Worm (Caenorhabditis elegans) whole organism, L4 larva: ENCODE data around the gene ham-2.
A peak's percentile ranks its signal among the peaks of the same experiment; 100 is the strongest.

Source experiments
- F10B5.3 ChIP-seq: sonication (generic microtip); optimal IDR thresholded peaks from 2 replicates; lab custom pipeline; 2016; ENCODE audit warnings: mild to moderate bottlenecking, missing genetic modification characterization, missing compliant biosample characterization
- F44E2.7 ChIP-seq: fragments of 200-800 bp; sonication (Bioruptor generic); IDR thresholded peaks from 2 replicates; pipeline ENCODE4 v2.1.2; 2022; ENCODE audit warnings: missing genetic modification characterization, missing compliant biosample characterization
- R02D3.7 ChIP-seq: fragments of 150-350 bp; sonication (generic microtip); optimal IDR thresholded peaks from 3 replicates; lab custom pipeline; 2014; ENCODE audit warnings: missing biosample characterization, missing genetic modification characterization
- T26A8.4 ChIP-seq: fragments of 200-800 bp; sonication (Bioruptor generic); IDR thresholded peaks from 2 replicates; pipeline ENCODE4 v1.3.6; 2022; ENCODE audit warnings: missing genetic modification characterization, missing compliant biosample characterization
- Y75B8A.6 ChIP-seq: fragments of 200-800 bp; sonication (Bioruptor generic); IDR thresholded peaks from 2 replicates; pipeline ENCODE4 v1.3.6; 2022; ENCODE audit warnings: missing genetic modification reagents, missing genetic modification characterization, missing compliant biosample characterization
- aha-1 ChIP-seq: fragments of 150-350 bp; peaks from one replicate; lab custom pipeline; 2014; ENCODE audit warnings: missing biosample characterization, missing genetic modification characterization
- aly-2 ChIP-seq: sonication (generic microtip); optimal IDR thresholded peaks from 2 replicates; lab custom pipeline; 2018; ENCODE audit warnings: missing biosample characterization, missing genetic modification characterization
- ama-1 ChIP-seq: fragments of 150-350 bp; optimal IDR thresholded peaks from 2 replicates; lab custom pipeline; 2014; ENCODE audit warnings: inconsistent platforms, mixed read lengths
- ceh-62 ChIP-seq: sonication (generic microtip); optimal IDR thresholded peaks from 2 replicates; lab custom pipeline; 2017; ENCODE audit warnings: missing biosample characterization, missing genetic modification characterization
- ctbp-1 ChIP-seq: fragments of 200-800 bp; sonication (Bioruptor generic); IDR thresholded peaks from 2 replicates; pipeline ENCODE4 v1.3.6; 2022; ENCODE audit warnings: missing genetic modification reagents, missing genetic modification characterization, missing compliant biosample characterization
- daf-12 ChIP-seq: fragments of 150-350 bp; optimal IDR thresholded peaks from 2 replicates; lab custom pipeline; 2014; ENCODE audit warnings: missing biosample characterization, missing genetic modification reagents, missing genetic modification characterization
- daf-16 ChIP-seq, 3 experiments: sonication (generic microtip); optimal IDR thresholded peaks; 2 replicates each; lab custom pipeline; 2016 to 2017; ENCODE audit warnings: missing genetic modification characterization in 3 of 3, missing genetic modification reagents in 3 of 3, mild to moderate bottlenecking in 2 of 3, missing compliant biosample characterization in 2 of 3, missing biosample characterization in 1 of 3, moderate library complexity in 1 of 3
- daf-8 ChIP-seq: fragments of 200-800 bp; sonication (Bioruptor generic); IDR thresholded peaks from 2 replicates; pipeline ENCODE4 v1.3.6; 2022; ENCODE audit warnings: missing genetic modification characterization, missing compliant biosample characterization
- dmd-6 ChIP-seq: fragments of 200-800 bp; sonication (Bioruptor generic); IDR thresholded peaks from 2 replicates; pipeline ENCODE4 v1.3.6; 2022; ENCODE audit warnings: missing genetic modification reagents, missing genetic modification characterization, missing compliant biosample characterization
- dve-1 ChIP-seq: sonication (generic microtip); optimal IDR thresholded peaks from 2 replicates; lab custom pipeline; 2017; ENCODE audit warnings: antibody characterized with exemption, mild to moderate bottlenecking, missing genetic modification characterization, missing compliant biosample characterization; ENCODE audit not compliant: insufficient read depth
- egl-27 ChIP-seq: sonication (generic microtip); optimal IDR thresholded peaks from 3 replicates; lab custom pipeline; 2017; ENCODE audit warnings: missing biosample characterization, missing genetic modification reagents, missing genetic modification characterization
- egl-43 ChIP-seq: fragments of 200-800 bp; sonication (Bioruptor generic); IDR thresholded peaks from 2 replicates; pipeline ENCODE4 v1.3.6; 2022; ENCODE audit warnings: missing genetic modification reagents, missing genetic modification characterization, missing compliant biosample characterization
- hmg-1.1 ChIP-seq: fragments of 200-800 bp; sonication (Bioruptor generic); IDR thresholded peaks from 2 replicates; pipeline ENCODE4 v1.3.6; 2022; ENCODE audit warnings: missing genetic modification reagents, missing genetic modification characterization, missing compliant biosample characterization
- lim-7 ChIP-seq: fragments of 200-800 bp; sonication (Bioruptor generic); IDR thresholded peaks from 2 replicates; pipeline ENCODE4 v1.3.6; 2022; ENCODE audit warnings: missing genetic modification characterization, missing compliant biosample characterization
- lin-13 ChIP-seq: fragments of 150-350 bp; optimal IDR thresholded peaks from 2 replicates; lab custom pipeline; 2014; ENCODE audit warnings: missing biosample characterization, missing genetic modification reagents, missing genetic modification characterization
- lin-38 ChIP-seq: fragments of 200-800 bp; sonication (Bioruptor generic); IDR thresholded peaks from 2 replicates; pipeline ENCODE4 v1.3.6; 2022; ENCODE audit warnings: missing genetic modification reagents, missing genetic modification characterization, missing compliant biosample characterization
- mes-2 ChIP-seq: sonication (generic microtip); optimal IDR thresholded peaks from 2 replicates; lab custom pipeline; 2016; ENCODE audit warnings: missing genotype, mild to moderate bottlenecking, missing genetic modification characterization, missing compliant biosample characterization; ENCODE audit not compliant: poor library complexity, severe bottlenecking
- mxl-3 ChIP-seq: fragments of 200-800 bp; sonication (Bioruptor generic); optimal IDR thresholded peaks from 2 replicates; lab custom pipeline; 2018; ENCODE audit warnings: mild to moderate bottlenecking, missing genetic modification characterization, missing compliant biosample characterization
- nhr-111 ChIP-seq: fragments of 200-800 bp; sonication (Bioruptor generic); optimal IDR thresholded peaks from 2 replicates; lab custom pipeline; 2018; ENCODE audit warnings: mild to moderate bottlenecking, missing genetic modification characterization, missing compliant biosample characterization
- nhr-25 ChIP-seq: sonication (generic microtip); optimal IDR thresholded peaks from 2 replicates; lab custom pipeline; 2017; ENCODE audit warnings: missing genetic modification characterization, mild to moderate bottlenecking, missing compliant biosample characterization, antibody characterized with exemption, moderate library complexity, borderline replicate concordance; ENCODE audit not compliant: insufficient read depth
- php-3 ChIP-seq: fragments of 200-800 bp; sonication (Bioruptor generic); IDR thresholded peaks from 2 replicates; pipeline ENCODE4 v1.3.6; 2022; ENCODE audit warnings: missing genetic modification reagents, missing genetic modification characterization, missing compliant biosample characterization
- sdz-12 ChIP-seq: fragments of 200-800 bp; sonication (Bioruptor generic); optimal IDR thresholded peaks from 2 replicates; lab custom pipeline; 2018; ENCODE audit warnings: mild to moderate bottlenecking, missing genetic modification characterization, missing compliant biosample characterization
- set-16 ChIP-seq: fragments of 200-800 bp; sonication (Bioruptor generic); IDR thresholded peaks from 2 replicates; pipeline ENCODE4 v1.3.6; 2022; ENCODE audit warnings: missing genetic modification reagents, missing genetic modification characterization, missing compliant biosample characterization
- skn-1 ChIP-seq: fragments of 150-350 bp; optimal IDR thresholded peaks from 2 replicates; lab custom pipeline; 2014; ENCODE audit warnings: missing biosample characterization, missing genetic modification characterization
- snpc-4 ChIP-seq: fragments of 150-350 bp; optimal IDR thresholded peaks from 2 replicates; lab custom pipeline; 2014; ENCODE audit warnings: missing biosample characterization, missing genetic modification characterization
- spr-3 ChIP-seq: fragments of 200-800 bp; sonication (Bioruptor generic); optimal IDR thresholded peaks from 2 replicates; lab custom pipeline; 2018; ENCODE audit warnings: mild to moderate bottlenecking, missing genetic modification characterization, missing compliant biosample characterization
- zip-11 ChIP-seq: fragments of 200-800 bp; sonication (Bioruptor generic); IDR thresholded peaks from 2 replicates; pipeline ENCODE4 v1.3.6; 2022; ENCODE audit warnings: missing genetic modification characterization, missing compliant biosample characterization
- ztf-7 ChIP-seq: fragments of 150-350 bp; optimal IDR thresholded peaks from 2 replicates; lab custom pipeline; 2014; ENCODE audit warnings: missing biosample characterization, missing genetic modification characterization

Gene ham-2

ce11 chrX:4587934-4588333, 33.4 kb downstream of the ham-2 start (continued):
- peak; percentile 62 for TF ChIP-seq mes-2 (tag; lab: Kevin White, UChicago)
- TF ChIP-seq ceh-62 (tag; lab: Kevin White, UChicago): no peak
- TF ChIP-seq hmg-1.1 (GFP tag; lab: Robert Waterston, UW): peak; percentile 62; the same call in 1 of the 2 replicates
- no peak for TF ChIP-seq zip-11 (GFP tag; lab: Robert Waterston, UW)
- TF ChIP-seq, all 104 proteins: peak for 14

DNA sequence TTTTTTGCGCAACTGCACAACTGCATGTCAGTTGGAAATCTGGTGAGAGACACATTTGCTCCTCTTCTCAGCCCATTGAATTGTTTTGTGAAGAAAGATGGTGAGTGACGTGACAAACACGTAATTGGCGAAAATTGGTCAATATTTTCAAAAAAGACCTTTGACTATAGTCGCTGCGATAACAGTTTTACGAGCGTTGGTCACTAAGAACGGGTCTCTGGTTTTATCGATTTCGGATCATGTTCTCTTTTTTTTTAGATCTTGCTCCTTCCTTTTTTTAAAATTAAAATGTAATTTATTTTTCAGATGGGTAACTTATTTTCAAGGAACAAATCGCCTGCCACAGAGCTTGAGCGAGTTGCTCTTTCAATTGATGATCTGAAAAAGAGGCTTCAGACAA, 34.0 kb downstream of the ham-2 start, which contains the start of gene lnp-1:
lnp-1 (plus strand) TSS at position 301 of the 400 bp plus-strand sequence.
- TF ChIP-seq daf-16 (GFP tag; optimal IDR thresholded peaks at IDR 0.05; lab: Kevin White, UChicago) (no peak), daf-16 (tag; optimal IDR thresholded peaks at IDR 0.05; lab: Kevin White, UChicago) (peak; percentile 69), nhr-111 (GFP tag; lab: Kevin White, UChicago) (no peak), mxl-3 (no peak), F44E2.7 (GFP tag; lab: Robert Waterston, UW) (no peak), egl-43 (no peak), ama-1 (lab: Kevin White, UChicago) (no peak)

- TF ChIP-seq lim-7 (GFP tag; lab: Robert Waterston, UW): no peak
- TF ChIP-seq ztf-7: no peak
- TF ChIP-seq daf-12 (tag; lab: Kevin White, UChicago): no peak
- no peak for TF ChIP-seq snpc-4 (tag; lab: Kevin White, UChicago)
- TF ChIP-seq sdz-12 (GFP tag; lab: Kevin White, UChicago): no peak
- no peak for TF ChIP-seq nhr-25
- no peak for TF ChIP-seq daf-8 (GFP tag; lab: Robert Waterston, UW)
- no peak for TF ChIP-seq hmg-1.1 (GFP tag; lab: Robert Waterston, UW)
- TF ChIP-seq aly-2 (tag; lab: Kevin White, UChicago): no peak
- TF ChIP-seq F10B5.3 (tag; lab: Kevin White, UChicago): no peak
- TF ChIP-seq spr-3 (GFP tag; lab: Kevin White, UChicago): no peak
- no peak for TF ChIP-seq lin-13 (GFP tag; lab: Kevin White, UChicago)
- no peak for TF ChIP-seq T26A8.4
- no peak for TF ChIP-seq dve-1
- no peak for TF ChIP-seq egl-43
- no peak for TF ChIP-seq egl-27 (tag; lab: Kevin White, UChicago)
- TF ChIP-seq skn-1 (tag; lab: Kevin White, UChicago): no peak
- TF ChIP-seq dmd-6 (GFP tag; lab: Robert Waterston, UW): no peak
Measured at ce11 chrX:4592250-4592649, 37.8 kb downstream of the ham-2 start, which contains the start of gene flp-12. Gene flp-12, minus strand, starts transcription at chrX:4592350.

DNA sequence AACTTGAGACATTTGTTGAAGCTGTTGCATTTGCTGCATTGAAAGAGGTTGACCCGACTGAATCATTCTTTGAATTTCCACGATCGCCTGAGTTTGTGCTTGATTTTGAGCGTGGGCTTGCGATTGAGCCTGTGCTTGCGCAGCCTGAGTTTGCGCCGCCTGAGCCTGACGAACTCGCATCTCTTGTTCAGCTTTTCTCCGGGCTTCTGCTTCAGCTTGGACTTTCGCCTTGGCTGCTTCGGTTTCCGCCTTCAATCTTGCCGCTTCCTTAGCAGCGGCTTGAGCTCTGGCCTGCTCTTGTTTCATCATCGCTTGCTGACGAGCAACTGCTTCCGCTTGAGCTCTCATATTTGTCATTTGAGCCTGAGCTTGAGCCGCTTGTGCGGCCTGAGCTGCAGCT, 42.9 kb downstream of the ham-2 start:
- TF ChIP-seq nhr-111 (GFP tag; lab: Kevin White, UChicago): no peak
- TF ChIP-seq lin-38: no peak
- no peak for TF ChIP-seq ztf-7
- no peak for TF ChIP-seq php-3 (GFP tag; lab: Robert Waterston, UW)
- no peak for TF ChIP-seq zip-11 (GFP tag; lab: Robert Waterston, UW)
- no peak for TF ChIP-seq ctbp-1 (GFP tag; lab: Robert Waterston, UW)
- TF ChIP-seq set-16 (GFP tag; lab: Robert Waterston, UW): peak; percentile 81
- no peak for TF ChIP-seq Y75B8A.6 (GFP tag; lab: Robert Waterston, UW)
- TF ChIP-seq, all 104 proteins: peak for 1

- no peak for TF ChIP-seq zip-11 (GFP tag; lab: Robert Waterston, UW)
- TF ChIP-seq lin-38: no peak
- peak; percentile 75 for TF ChIP-seq aha-1 (tag; lab: Kevin White, UChicago)
- no peak for TF ChIP-seq R02D3.7 (tag; lab: Kevin White, UChicago)
Measured at ce11 chrX:4599526-4599925, 45.0 kb downstream of the ham-2 start.
